Worm (Caenorhabditis elegans) whole organism, early embryonic: ENCODE results near the gene rbf-1.

Source experiments
- B0310.2 ChIP-seq: sonication (generic microtip); optimal IDR thresholded peaks from 2 replicates; lab custom pipeline; 2016; ENCODE audit warnings: mild to moderate bottlenecking, missing genetic modification characterization, missing compliant biosample characterization
- aly-1 ChIP-seq: sonication (generic microtip); optimal IDR thresholded peaks from 2 replicates; lab custom pipeline; 2016; ENCODE audit warnings: missing genetic modification characterization, missing compliant biosample characterization
- ama-1 ChIP-seq: fragments of 150-350 bp; optimal IDR thresholded peaks from 2 replicates; lab custom pipeline; 2014
- ceh-13 ChIP-seq: fragments of 200-800 bp; sonication (Bioruptor generic); optimal IDR thresholded peaks from 2 replicates; lab custom pipeline; 2018; ENCODE audit warnings: mild to moderate bottlenecking, missing genetic modification characterization, missing compliant biosample characterization
- ets-7 ChIP-seq: sonication (generic microtip); optimal IDR thresholded peaks from 2 replicates; lab custom pipeline; 2016; ENCODE audit warnings: missing genotype, missing genetic modification characterization, missing compliant biosample characterization
- flt-1 ChIP-seq: fragments of 200-800 bp; sonication (Bioruptor generic); IDR thresholded peaks from 2 replicates; pipeline ENCODE4 v1.3.6; 2022; ENCODE audit warnings: missing genetic modification characterization, missing compliant biosample characterization
- hmbx-1 ChIP-seq: sonication (generic microtip); optimal IDR thresholded peaks from 2 replicates; lab custom pipeline; 2016; ENCODE audit warnings: mild to moderate bottlenecking, missing genetic modification characterization, missing compliant biosample characterization
- hmg-4 ChIP-seq: fragments of 200-800 bp; sonication (Bioruptor generic); optimal IDR thresholded peaks from 2 replicates; lab custom pipeline; 2018; ENCODE audit warnings: mild to moderate bottlenecking, missing genetic modification characterization, missing compliant biosample characterization
- hnd-1 ChIP-seq: sonication (generic microtip); optimal IDR thresholded peaks from 2 replicates; lab custom pipeline; 2016; ENCODE audit warnings: missing genetic modification characterization, missing compliant biosample characterization
- scrt-1 ChIP-seq: fragments of 200-800 bp; sonication (Bioruptor generic); IDR thresholded peaks from 2 replicates; pipeline ENCODE4 v1.3.6; 2022; ENCODE audit warnings: missing genetic modification characterization, missing compliant biosample characterization
- sea-1 ChIP-seq: fragments of 200-800 bp; sonication (Bioruptor generic); conservative IDR thresholded peaks from 2 replicates; pipeline ENCODE4 v1.3.6; 2022; ENCODE audit warnings: missing genetic modification characterization, missing compliant biosample characterization
- tbx-11 ChIP-seq: fragments of 200-800 bp; sonication (Bioruptor generic); IDR thresholded peaks from 2 replicates; pipeline ENCODE4 v1.3.6; 2022; ENCODE audit warnings: missing genetic modification characterization, missing compliant biosample characterization
- tra-4 ChIP-seq: sonication (generic microtip); optimal IDR thresholded peaks from 2 replicates; lab custom pipeline; 2017; ENCODE audit warnings: missing genetic modification characterization, missing compliant biosample characterization

DNA sequence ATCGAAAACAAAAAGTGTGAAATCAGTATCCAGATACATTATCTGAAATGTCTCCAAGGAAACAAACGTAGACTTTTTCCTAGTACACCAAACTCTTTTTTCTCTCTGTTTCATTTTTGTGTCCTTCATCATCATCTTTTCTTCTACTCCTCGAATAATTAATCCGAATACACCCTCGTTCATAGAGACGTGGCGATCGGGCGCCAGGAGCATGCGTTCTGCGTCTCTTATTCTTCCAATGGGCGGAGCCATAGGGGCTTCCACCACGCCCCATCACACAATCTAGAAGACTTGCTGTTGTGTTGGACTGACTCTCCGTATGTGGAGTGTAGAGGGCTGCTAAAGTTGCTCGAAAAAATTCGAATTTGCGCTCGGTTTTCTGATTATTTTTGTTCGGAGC is at the start of gene rbf-1:
- no peak for TF ChIP-seq hnd-1 (tag; lab: Kevin White, UChicago)
- TF ChIP-seq hmg-4, result no peak
- TF ChIP-seq ama-1 (lab: Kevin White, UChicago), result no peak
- TF ChIP-seq flt-1 (GFP tag; lab: Robert Waterston, UW), result no peak
- TF ChIP-seq B0310.2 (tag; lab: Kevin White, UChicago), result no peak
- TF ChIP-seq ets-7 (tag; lab: Kevin White, UChicago), result no peak
- TF ChIP-seq tbx-11 (GFP tag; lab: Robert Waterston, UW), result no peak
- no peak for TF ChIP-seq scrt-1 (GFP tag; lab: Robert Waterston, UW)
- TF ChIP-seq tra-4 (tag; lab: Kevin White, UChicago), result no peak
- no peak for TF ChIP-seq aly-1
- no peak for TF ChIP-seq hmbx-1 (tag; lab: Kevin White, UChicago)
- TF ChIP-seq ceh-13, result no peak
- no peak for TF ChIP-seq sea-1 (GFP tag; lab: Robert Waterston, UW)
